Worm (Caenorhabditis elegans): ENCODE data around the gene acr-17.

DNA sequence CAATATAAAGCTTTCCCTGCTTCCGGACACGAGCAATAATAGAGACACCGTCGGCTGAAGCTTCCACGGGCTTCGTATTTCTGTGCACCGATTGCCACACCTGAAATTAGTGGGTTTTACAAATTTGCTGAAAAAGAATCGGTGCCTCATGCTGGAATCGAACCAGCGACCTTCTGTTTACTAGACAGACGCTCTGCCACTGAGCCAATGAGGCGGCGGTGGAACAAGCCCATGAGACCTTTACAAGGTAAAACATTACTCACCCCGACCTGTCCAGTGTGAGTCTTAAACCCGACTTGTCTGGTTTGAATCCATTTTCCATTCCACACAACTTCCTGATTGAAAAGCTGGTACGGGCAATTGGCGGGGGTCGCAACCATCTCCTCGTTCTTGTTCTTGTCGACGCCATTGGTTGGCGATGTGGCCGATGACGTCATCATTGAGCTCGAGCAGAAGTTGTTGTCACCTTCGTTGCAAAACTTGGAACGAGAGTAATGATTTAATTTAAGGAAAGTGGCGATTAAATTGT is 56.1 kb downstream of the acr-17 start, which contains the start of gene ndx-2:
- TF ChIP-seq T22C8.4 (GFP tag; IDR thresholded peaks at IDR 0.05) = no peak
- TF ChIP-seq tab-1 (GFP tag; IDR thresholded peaks at IDR 0.05) = 0 out of 2 replicates have a peak, but pooled peaks have one; percentile 14
- TF ChIP-seq med-1 (GFP tag; optimal IDR thresholded peaks at IDR 0.05; ENCODE audit: insufficient read depth) = no peak
- TF ChIP-seq flt-1 (GFP tag; IDR thresholded peaks at IDR 0.05) = 0 out of 2 replicates have a peak, but pooled peaks have one; percentile 13
- no peak for TF ChIP-seq klf-2 (GFP tag; conservative IDR thresholded peaks at IDR 0.05)
- TF ChIP-seq cog-1 (tag; optimal IDR thresholded peaks at IDR 0.05) = no peak
- TF ChIP-seq ztf-23 (GFP tag; IDR thresholded peaks at IDR 0.05) = no peak
- TF ChIP-seq ref-1 (GFP tag; conservative IDR thresholded peaks at IDR 0.05) = no peak
